Fruit fly (Drosophila melanogaster): ENCODE results near the gene frc.

DNA sequence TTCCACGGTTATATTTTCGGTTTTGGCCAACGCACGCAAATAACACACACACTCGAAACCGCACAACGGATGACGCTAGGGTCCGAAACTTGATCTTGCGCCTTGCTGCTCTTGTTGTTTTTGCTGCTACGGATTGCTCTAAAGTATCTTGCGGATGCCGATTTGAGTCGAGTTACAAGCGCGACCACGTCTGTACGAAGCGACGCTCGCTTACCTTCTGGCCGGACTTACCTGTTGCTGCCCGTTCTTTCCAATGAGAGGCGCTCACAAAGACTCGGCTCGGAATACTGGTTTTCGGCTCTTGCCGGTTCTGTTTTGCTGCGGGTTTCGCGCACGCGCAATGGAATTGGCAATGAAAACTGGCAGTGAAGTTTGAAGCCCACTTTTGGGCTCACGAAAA is 53.7 kb downstream of the frc start, which contains the start of gene Cad74A:
- TF ChIP-seq CG3281 (GFP tag; optimal IDR thresholded peaks at IDR 0.05), result no peak
- no peak for TF ChIP-seq jumu (GFP tag; optimal IDR thresholded peaks at IDR 0.05)
- no peak for TF ChIP-seq Oaz (GFP tag; IDR thresholded peaks at IDR 0.05)
- 0 out of 2 replicates have a peak, but pooled peaks have one; percentile 15 for TF ChIP-seq unc-4 (GFP tag; IDR thresholded peaks at IDR 0.05; ENCODE audit: partially characterized antibody)
- TF ChIP-seq sima (GFP tag; optimal IDR thresholded peaks at IDR 0.05), result no peak
